Fruit fly (Drosophila melanogaster) whole organism, prepupa: ENCODE data around the gene Mcad.

Source experiments
- CG11902 ChIP-seq: fragments of 200-800 bp; sonication (Bioruptor generic); optimal IDR thresholded peaks from 3 replicates; lab custom pipeline; 2016; ENCODE audit warnings: missing biosample characterization, missing genetic modification characterization
- CG6163 ChIP-seq: fragments of 200-800 bp; sonication (Bioruptor generic); IDR thresholded peaks from 3 replicates; pipeline ENCODE4 v1.3.6; 2022; ENCODE audit warnings: missing biosample characterization, missing genetic modification characterization
- CG6792 ChIP-seq: fragments of 200-800 bp; sonication (Bioruptor generic); optimal IDR thresholded peaks from 3 replicates; lab custom pipeline; 2016; ENCODE audit warnings: missing biosample characterization, missing genetic modification characterization
- Gug ChIP-seq: fragments of 200-800 bp; sonication (Bioruptor generic); IDR thresholded peaks from 2 replicates; pipeline ENCODE4 v1.3.6; 2022; ENCODE audit warnings: missing biosample characterization, missing genetic modification characterization
- Hr39 ChIP-seq: fragments of 200-800 bp; sonication (Bioruptor generic); optimal IDR thresholded peaks from 2 replicates; lab custom pipeline; 2016; ENCODE audit warnings: missing biosample characterization, missing genetic modification characterization
- Lpt ChIP-seq: fragments of 200-800 bp; sonication (Bioruptor generic); optimal IDR thresholded peaks from 3 replicates; lab custom pipeline; 2016; ENCODE audit warnings: missing biosample characterization, missing genetic modification characterization
- spab ChIP-seq: fragments of 200-800 bp; sonication (Bioruptor generic); optimal IDR thresholded peaks from 2 replicates; lab custom pipeline; 2017; ENCODE audit warnings: missing biosample characterization, mild to moderate bottlenecking, missing genetic modification characterization, missing genetic modification reagents
- vri ChIP-seq: fragments of 200-800 bp; sonication (Bioruptor generic); optimal IDR thresholded peaks from 3 replicates; lab custom pipeline; 2016; ENCODE audit warnings: missing biosample characterization, mild to moderate bottlenecking, missing genetic modification characterization

DNA sequence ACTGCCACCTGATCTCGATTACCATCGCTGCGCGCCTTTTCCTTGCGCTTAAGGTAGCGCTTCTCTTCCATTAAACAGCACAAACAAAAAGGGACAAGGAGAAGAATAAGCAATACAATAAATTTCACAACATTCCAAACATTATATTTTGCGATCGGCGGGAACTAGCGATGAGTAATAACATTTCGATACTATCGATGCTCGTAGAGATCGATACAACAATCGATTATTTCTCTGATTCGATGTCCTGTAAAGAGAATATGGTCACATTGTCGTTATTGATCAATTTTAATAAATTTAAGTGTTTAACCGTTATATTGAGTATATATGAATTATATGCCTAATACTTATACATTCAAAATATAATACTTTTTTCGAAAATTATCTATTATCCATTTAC lies 7.1 kb downstream of the Mcad start, which contains the start of gene CG7457:
- no peak for TF ChIP-seq Gug (GFP tag; lab: Robert Waterston, UW)
- TF ChIP-seq CG11902, result no peak
- TF ChIP-seq CG6792 (GFP tag; lab: Kevin White, UChicago), result no peak
- no peak for TF ChIP-seq Lpt (GFP tag; lab: Kevin White, UChicago)
- no peak for TF ChIP-seq Hr39
- TF ChIP-seq spab (GFP tag; lab: Kevin White, UChicago), result no peak
- no peak for TF ChIP-seq CG6163 (GFP tag; lab: Robert Waterston, UW)
- TF ChIP-seq vri (GFP tag; lab: Kevin White, UChicago), result no peak
